Worm (Caenorhabditis elegans): Measurements from ENCODE around the gene igcm-3.

DNA sequence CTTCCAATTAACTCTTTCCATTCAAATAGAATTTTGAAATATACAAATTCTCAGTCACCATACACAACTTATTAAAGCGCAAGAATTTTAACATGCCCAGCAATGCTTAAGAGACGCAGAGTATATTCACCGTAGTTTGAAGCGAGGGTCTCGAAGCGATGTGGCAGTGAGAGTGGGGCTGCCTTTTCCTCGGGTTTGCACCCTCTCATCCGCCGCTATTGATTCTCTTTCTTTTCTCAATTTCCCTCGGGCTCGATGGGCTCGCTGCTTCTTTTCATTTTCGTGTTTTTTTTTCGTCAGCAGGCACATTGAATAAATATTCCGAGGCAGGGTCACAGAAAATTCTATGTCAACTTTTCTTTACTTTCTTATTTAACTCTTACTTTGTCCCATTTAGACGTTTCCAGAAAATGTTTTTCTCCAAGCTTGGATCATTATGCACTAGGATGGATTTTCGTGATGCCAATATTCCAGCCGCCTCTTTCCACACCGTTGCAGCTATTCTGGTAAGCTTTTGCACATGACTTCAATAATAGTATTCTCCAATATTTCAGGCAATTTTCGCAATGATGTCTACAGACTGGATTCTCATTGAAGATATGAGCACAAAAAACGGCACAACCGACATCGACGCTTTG, 17.0 kb downstream of the igcm-3 start, which contains the start of gene T14G11.1:
- TF ChIP-seq flt-1 (GFP tag; IDR thresholded peaks at IDR 0.05) (no peak), T22C8.4 (GFP tag; IDR thresholded peaks at IDR 0.05) (0 out of 2 replicates have a peak, but pooled peaks have one; percentile 32), med-1 (GFP tag; optimal IDR thresholded peaks at IDR 0.05; ENCODE audit: insufficient read depth) (no peak)
